Worm (Caenorhabditis elegans) whole organism, L4 larva: ENCODE measurements around the gene F22F7.3.

Source experiments
- F10B5.3 ChIP-seq: sonication (generic microtip); optimal IDR thresholded peaks from 2 replicates; lab custom pipeline; 2016; ENCODE audit warnings: mild to moderate bottlenecking, missing genetic modification characterization, missing compliant biosample characterization
- T26A8.4 ChIP-seq: fragments of 200-800 bp; sonication (Bioruptor generic); IDR thresholded peaks from 2 replicates; pipeline ENCODE4 v1.3.6; 2022; ENCODE audit warnings: missing genetic modification characterization, missing compliant biosample characterization
- Y5F2A.4 ChIP-seq: fragments of 200-800 bp; sonication (Bioruptor generic); optimal IDR thresholded peaks from 2 replicates; lab custom pipeline; 2018; ENCODE audit warnings: mild to moderate bottlenecking, missing genetic modification characterization, missing compliant biosample characterization
- Y75B8A.6 ChIP-seq: fragments of 200-800 bp; sonication (Bioruptor generic); IDR thresholded peaks from 2 replicates; pipeline ENCODE4 v1.3.6; 2022; ENCODE audit warnings: missing genetic modification reagents, missing genetic modification characterization, missing compliant biosample characterization
- ZK337.2 ChIP-seq: fragments of 200-800 bp; sonication (Bioruptor generic); IDR thresholded peaks from 2 replicates; pipeline ENCODE4 v1.3.6; 2022; ENCODE audit warnings: missing genetic modification reagents, missing genetic modification characterization, missing compliant biosample characterization
- aha-1 ChIP-seq: fragments of 150-350 bp; peaks from one replicate; lab custom pipeline; 2014; ENCODE audit warnings: missing biosample characterization, missing genetic modification characterization
- aly-2 ChIP-seq: sonication (generic microtip); optimal IDR thresholded peaks from 2 replicates; lab custom pipeline; 2018; ENCODE audit warnings: missing biosample characterization, missing genetic modification characterization
- arid-1 ChIP-seq: fragments of 200-800 bp; sonication (Bioruptor generic); conservative IDR thresholded peaks from 2 replicates; pipeline ENCODE4 v1.3.6; 2022; ENCODE audit warnings: missing genetic modification reagents, missing genetic modification characterization, missing compliant biosample characterization
- ceh-20 ChIP-seq: fragments of 200-800 bp; sonication (Bioruptor generic); IDR thresholded peaks from 2 replicates; pipeline ENCODE4 v1.3.6; 2022; ENCODE audit warnings: missing genetic modification reagents, missing genetic modification characterization, missing compliant biosample characterization
- ceh-28 ChIP-seq: fragments of 150-350 bp; optimal IDR thresholded peaks from 2 replicates; lab custom pipeline; 2014; ENCODE audit warnings: missing biosample characterization, missing genetic modification reagents, missing genetic modification characterization
- ceh-32 ChIP-seq: sonication (generic microtip); optimal IDR thresholded peaks from 2 replicates; lab custom pipeline; 2016; ENCODE audit warnings: mild to moderate bottlenecking, missing genetic modification characterization, missing compliant biosample characterization; ENCODE audit not compliant: poor library complexity
- ces-1 ChIP-seq: fragments of 150-350 bp; sonication (generic microtip); optimal IDR thresholded peaks from 4 replicates; lab custom pipeline; 2014; ENCODE audit warnings: missing biosample characterization, missing genetic modification reagents, missing genetic modification characterization
- daf-12 ChIP-seq: fragments of 150-350 bp; optimal IDR thresholded peaks from 2 replicates; lab custom pipeline; 2014; ENCODE audit warnings: missing biosample characterization, missing genetic modification reagents, missing genetic modification characterization
- daf-16 ChIP-seq, 3 experiments: sonication (generic microtip); optimal IDR thresholded peaks; 2 replicates each; lab custom pipeline; 2016 to 2017; ENCODE audit warnings: missing genetic modification characterization in 3 of 3, missing genetic modification reagents in 3 of 3, mild to moderate bottlenecking in 2 of 3, missing compliant biosample characterization in 2 of 3, missing biosample characterization in 1 of 3, moderate library complexity in 1 of 3
- dmd-6 ChIP-seq: fragments of 200-800 bp; sonication (Bioruptor generic); IDR thresholded peaks from 2 replicates; pipeline ENCODE4 v1.3.6; 2022; ENCODE audit warnings: missing genetic modification reagents, missing genetic modification characterization, missing compliant biosample characterization
- dmd-9 ChIP-seq: fragments of 200-800 bp; sonication (Bioruptor generic); IDR thresholded peaks from 2 replicates; pipeline ENCODE4 v1.3.6; 2022; ENCODE audit warnings: missing genetic modification reagents, missing genetic modification characterization, missing compliant biosample characterization
- dve-1 ChIP-seq: sonication (generic microtip); optimal IDR thresholded peaks from 2 replicates; lab custom pipeline; 2017; ENCODE audit warnings: antibody characterized with exemption, mild to moderate bottlenecking, missing genetic modification characterization, missing compliant biosample characterization; ENCODE audit not compliant: insufficient read depth
- egl-43 ChIP-seq: fragments of 200-800 bp; sonication (Bioruptor generic); IDR thresholded peaks from 2 replicates; pipeline ENCODE4 v1.3.6; 2022; ENCODE audit warnings: missing genetic modification reagents, missing genetic modification characterization, missing compliant biosample characterization
- gei-8 ChIP-seq: fragments of 200-800 bp; sonication (Bioruptor generic); optimal IDR thresholded peaks from 2 replicates; lab custom pipeline; 2018; ENCODE audit warnings: mild to moderate bottlenecking, missing genetic modification characterization, missing compliant biosample characterization
- hif-1 ChIP-seq, 2 experiments: sonication (generic microtip); optimal IDR thresholded peaks; 2 replicates each; lab custom pipeline; 2016 to 2017; ENCODE audit warnings: missing compliant biosample characterization in 2 of 2, missing genetic modification characterization in 2 of 2, missing genetic modification reagents in 2 of 2, missing genotype in 2 of 2, mild to moderate bottlenecking in 1 of 2
- hlh-11 ChIP-seq: fragments of 200-800 bp; sonication (Bioruptor generic); optimal IDR thresholded peaks from 2 replicates; lab custom pipeline; 2018; ENCODE audit warnings: mild to moderate bottlenecking, missing genetic modification characterization, missing compliant biosample characterization
- hlh-30 ChIP-seq: sonication (generic microtip); optimal IDR thresholded peaks from 2 replicates; lab custom pipeline; 2017; ENCODE audit warnings: antibody characterized with exemption, mild to moderate bottlenecking, missing genetic modification characterization, missing compliant biosample characterization; ENCODE audit not compliant: insufficient read depth
- hmg-1.1 ChIP-seq: fragments of 200-800 bp; sonication (Bioruptor generic); IDR thresholded peaks from 2 replicates; pipeline ENCODE4 v1.3.6; 2022; ENCODE audit warnings: missing genetic modification reagents, missing genetic modification characterization, missing compliant biosample characterization
- lim-7 ChIP-seq: fragments of 200-800 bp; sonication (Bioruptor generic); IDR thresholded peaks from 2 replicates; pipeline ENCODE4 v1.3.6; 2022; ENCODE audit warnings: missing genetic modification characterization, missing compliant biosample characterization
- lin-1 ChIP-seq: fragments of 200-800 bp; sonication (Bioruptor generic); IDR thresholded peaks from 2 replicates; pipeline ENCODE4 v1.3.6; 2022; ENCODE audit warnings: missing genetic modification reagents, missing genetic modification characterization, missing compliant biosample characterization
- lin-29 ChIP-seq: fragments of 200-800 bp; sonication (Bioruptor generic); IDR thresholded peaks from 2 replicates; pipeline ENCODE4 v1.3.6; 2022; ENCODE audit warnings: missing genetic modification reagents, missing genetic modification characterization, missing compliant biosample characterization
- lin-38 ChIP-seq: fragments of 200-800 bp; sonication (Bioruptor generic); IDR thresholded peaks from 2 replicates; pipeline ENCODE4 v1.3.6; 2022; ENCODE audit warnings: missing genetic modification reagents, missing genetic modification characterization, missing compliant biosample characterization
- lir-3 ChIP-seq: sonication (generic microtip); optimal IDR thresholded peaks from 2 replicates; lab custom pipeline; 2016; ENCODE audit warnings: mild to moderate bottlenecking, missing genetic modification characterization, missing compliant biosample characterization
- mdt-29 ChIP-seq: fragments of 200-800 bp; sonication (Bioruptor generic); IDR thresholded peaks from 2 replicates; pipeline ENCODE4 v1.3.6; 2022; ENCODE audit warnings: missing genetic modification reagents, missing genetic modification characterization, missing compliant biosample characterization
- mxl-3 ChIP-seq: fragments of 200-800 bp; sonication (Bioruptor generic); optimal IDR thresholded peaks from 2 replicates; lab custom pipeline; 2018; ENCODE audit warnings: mild to moderate bottlenecking, missing genetic modification characterization, missing compliant biosample characterization
- nhr-10 ChIP-seq: fragments of 150-350 bp; optimal IDR thresholded peaks from 2 replicates; lab custom pipeline; 2014; ENCODE audit warnings: missing biosample characterization, missing genetic modification characterization
- nhr-102 ChIP-seq: sonication (generic microtip); optimal IDR thresholded peaks from 2 replicates; lab custom pipeline; 2016; ENCODE audit warnings: mild to moderate bottlenecking, missing genetic modification characterization, moderate library complexity, missing compliant biosample characterization
- nhr-28 ChIP-seq: fragments of 150-350 bp; optimal IDR thresholded peaks from 2 replicates; lab custom pipeline; 2014; ENCODE audit warnings: missing biosample characterization, missing genetic modification characterization
- nhr-41 ChIP-seq: fragments of 200-800 bp; sonication (Bioruptor generic); IDR thresholded peaks from 2 replicates; pipeline ENCODE4 v1.3.6; 2022; ENCODE audit warnings: missing genetic modification reagents, missing genetic modification characterization, missing compliant biosample characterization
- nhr-42 ChIP-seq: fragments of 200-800 bp; sonication (Bioruptor generic); IDR thresholded peaks from 2 replicates; pipeline ENCODE4 v1.3.6; 2022; ENCODE audit warnings: missing genetic modification characterization, missing compliant biosample characterization
- php-3 ChIP-seq: fragments of 200-800 bp; sonication (Bioruptor generic); IDR thresholded peaks from 2 replicates; pipeline ENCODE4 v1.3.6; 2022; ENCODE audit warnings: missing genetic modification reagents, missing genetic modification characterization, missing compliant biosample characterization
- pqm-1 ChIP-seq: sonication (generic microtip); optimal IDR thresholded peaks from 2 replicates; lab custom pipeline; 2017; ENCODE audit warnings: missing biosample characterization, missing genetic modification characterization
- saeg-2 ChIP-seq: fragments of 200-800 bp; sonication (Bioruptor generic); IDR thresholded peaks from 2 replicates; pipeline ENCODE4 v1.3.6; 2022; ENCODE audit warnings: missing genetic modification reagents, missing genetic modification characterization, missing compliant biosample characterization
- skn-1 ChIP-seq: fragments of 150-350 bp; optimal IDR thresholded peaks from 2 replicates; lab custom pipeline; 2014; ENCODE audit warnings: missing biosample characterization, missing genetic modification characterization
- snpc-4 ChIP-seq: fragments of 150-350 bp; optimal IDR thresholded peaks from 2 replicates; lab custom pipeline; 2014; ENCODE audit warnings: missing biosample characterization, missing genetic modification characterization
- tra-1 ChIP-seq: fragments of 200-800 bp; sonication (Bioruptor generic); IDR thresholded peaks from 2 replicates; pipeline ENCODE4 v1.3.6; 2022; ENCODE audit warnings: missing genetic modification reagents, missing genetic modification characterization, missing compliant biosample characterization
- unc-62 ChIP-seq, 3 experiments: fragments of 150-350 bp in 1 of 3; sonication (generic microtip); optimal IDR thresholded peaks in 2 of 3; peaks in 1 of 3; 1 replicate in 1 of 3; 2 replicates in 2 of 3; lab custom pipeline; 2014 to 2017; ENCODE audit warnings: missing biosample characterization in 3 of 3, missing genetic modification characterization in 3 of 3, missing genetic modification reagents in 3 of 3, missing genotype in 1 of 3
- ztf-7 ChIP-seq: fragments of 150-350 bp; optimal IDR thresholded peaks from 2 replicates; lab custom pipeline; 2014; ENCODE audit warnings: missing biosample characterization, missing genetic modification characterization

The F22F7.3 gene

ce11 chrV:2122517-2122916 lies 12.0 kb downstream of the F22F7.3 start, which contains the start of gene F22F7.2 (continued):
- no peak for TF ChIP-seq egl-43 (GFP tag; lab: Robert Waterston, UW)
- TF ChIP-seq nhr-102 (tag; lab: Kevin White, UChicago), result no peak
- peak; percentile 43 for TF ChIP-seq dve-1 (tag; lab: Kevin White, UChicago)
- TF ChIP-seq tra-1 (GFP tag; lab: Robert Waterston, UW), result peak; percentile 53; the same call in 1 of the 2 replicates
- peak; percentile 39 for TF ChIP-seq nhr-28

- TF ChIP-seq php-3 (GFP tag; lab: Robert Waterston, UW), result peak; percentile 94
- TF ChIP-seq daf-12 (tag; lab: Kevin White, UChicago), result no peak
- peak; percentile 39 for TF ChIP-seq hlh-11
- TF ChIP-seq dve-1 (tag; lab: Kevin White, UChicago), result peak; percentile 51
- peak; percentile 1 for TF ChIP-seq nhr-28
- TF ChIP-seq Y5F2A.4 (GFP tag; lab: Kevin White, UChicago), result no peak
- no peak for TF ChIP-seq T26A8.4 (GFP tag; lab: Robert Waterston, UW)
- peak; percentile 86 for TF ChIP-seq dmd-6 (GFP tag; lab: Robert Waterston, UW)
- TF ChIP-seq ceh-20 (GFP tag; lab: Robert Waterston, UW), result peak; percentile 83
- no peak for TF ChIP-seq nhr-41 (GFP tag; lab: Robert Waterston, UW)
- TF ChIP-seq tra-1 (GFP tag; lab: Robert Waterston, UW), result peak; percentile 78
- no peak for TF ChIP-seq daf-16 (GFP tag; optimal IDR thresholded peaks at IDR 0.05; lab: Kevin White, UChicago)
- TF ChIP-seq daf-16 (tag; optimal IDR thresholded peaks at IDR 0.05; lab: Kevin White, UChicago), result peak; percentile 10
- peak; percentile 72 for TF ChIP-seq pqm-1
Measured at ce11 chrV:2123164-2123563, 12.7 kb downstream of the F22F7.3 start.

ce11 chrV:2126554-2126953 lies 16.1 kb downstream of the F22F7.3 start:
- no peak for TF ChIP-seq skn-1 (tag; lab: Kevin White, UChicago)
- no peak for TF ChIP-seq ceh-32
- no peak for TF ChIP-seq unc-62 (GFP tag; optimal IDR thresholded peaks at IDR 0.05 in 1 of 2; lab: Kevin White, UChicago)
- TF ChIP-seq unc-62 (tag; optimal IDR thresholded peaks at IDR 0.05; lab: Kevin White, UChicago), result no peak
- TF ChIP-seq lin-1 (GFP tag; lab: Robert Waterston, UW), result 0 out of 2 replicates have a peak, but pooled peaks have one; percentile 13
- no peak for TF ChIP-seq Y75B8A.6 (GFP tag; lab: Robert Waterston, UW)
- TF ChIP-seq arid-1 (GFP tag; lab: Robert Waterston, UW), result no peak
- no peak for TF ChIP-seq saeg-2
- no peak for TF ChIP-seq mdt-29 (GFP tag; lab: Robert Waterston, UW)
- no peak for TF ChIP-seq nhr-42
- no peak for TF ChIP-seq hlh-30 (tag; lab: Kevin White, UChicago)
- peak; percentile 19; the same call in 1 of the 2 replicates for TF ChIP-seq dmd-6 (GFP tag; lab: Robert Waterston, UW)
- no peak for TF ChIP-seq T26A8.4 (GFP tag; lab: Robert Waterston, UW)
- peak; percentile 13 for TF ChIP-seq ceh-28
- TF ChIP-seq aly-2 (tag; lab: Kevin White, UChicago), result no peak
- TF ChIP-seq hmg-1.1 (GFP tag; lab: Robert Waterston, UW), result no peak
- TF ChIP-seq daf-16 (GFP tag; optimal IDR thresholded peaks at IDR 0.05; lab: Kevin White, UChicago), result no peak
- TF ChIP-seq daf-16 (tag; optimal IDR thresholded peaks at IDR 0.05; lab: Kevin White, UChicago), result peak; percentile 82
- peak; percentile 7 for TF ChIP-seq nhr-28
- TF ChIP-seq, all 104 proteins: peak for 5

ce11 chrV:2126996-2127585 lies 16.6 kb downstream of the F22F7.3 start, which contains the start of gene ldp-1:
TSS of gene ldp-1 (plus strand) at chrV:2127535.
- TF ChIP-seq ztf-7 (tag; lab: Kevin White, UChicago) (no peak), tra-1 (GFP tag; lab: Robert Waterston, UW) (no peak), skn-1 (tag; lab: Kevin White, UChicago) (no peak), lir-3 (tag; lab: Kevin White, UChicago) (no peak), lin-38 (GFP tag; lab: Robert Waterston, UW) (peak; percentile 64), F10B5.3 (no peak), nhr-28 (peak; percentile 7), lim-7 (GFP tag; lab: Robert Waterston, UW) (no peak), snpc-4 (no peak), dmd-9 (GFP tag; lab: Robert Waterston, UW) (peak; percentile 78), mdt-29 (GFP tag; lab: Robert Waterston, UW) (no peak), aha-1 (tag; lab: Kevin White, UChicago) (no peak), gei-8 (no peak), ZK337.2 (GFP tag; lab: Robert Waterston, UW) (peak; percentile 78), lin-29 (no peak), mxl-3 (no peak), nhr-10 (tag; lab: Kevin White, UChicago) (no peak), ces-1 (no peak), ceh-32 (no peak), hif-1 (tag; optimal IDR thresholded peaks at IDR 0.05; lab: Kevin White, UChicago) (peak in 1 of 2 experiments; percentile 78)
